Fruit fly (Drosophila melanogaster): Measurements from ENCODE around the gene amn.

amn gene

DNA sequence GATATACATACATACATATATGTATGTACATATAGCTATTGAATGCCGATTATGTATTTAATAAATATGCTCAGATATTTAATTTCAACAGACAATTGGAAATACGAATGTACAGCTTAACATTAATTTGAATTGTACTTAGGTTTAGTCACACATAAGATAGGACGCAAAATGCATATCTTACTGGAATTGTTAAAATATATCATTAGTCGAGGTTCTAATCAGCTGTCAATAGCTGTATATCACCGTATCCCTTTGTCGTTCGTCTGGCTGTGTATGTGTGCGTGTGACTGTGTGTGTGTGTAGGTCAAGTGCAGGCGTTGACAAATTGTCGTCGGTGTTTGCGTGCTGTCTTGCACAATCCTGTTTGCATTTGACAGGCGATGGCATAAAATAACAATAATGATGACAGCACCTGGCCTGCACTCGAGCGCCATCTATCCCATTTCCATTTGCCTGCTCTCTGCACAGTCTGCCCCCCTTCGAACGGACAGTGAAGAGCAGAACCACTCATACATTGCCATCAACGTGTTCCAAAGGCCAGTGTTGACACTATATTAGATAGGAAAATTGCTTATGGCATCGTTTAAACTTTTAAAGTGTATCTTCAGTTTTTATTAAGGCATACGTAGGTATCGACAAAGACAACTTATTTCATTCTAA, 7.6 kb upstream of the amn start:
- peak; percentile 13 for TF ChIP-seq tj (GFP tag; optimal IDR thresholded peaks at IDR 0.05)
- TF ChIP-seq CG1620 (GFP tag; optimal IDR thresholded peaks at IDR 0.05) = no peak
- TF ChIP-seq kay (GFP tag; ENCODE audit: borderline replicate concordance) = peak; percentile 16
- TF ChIP-seq CG5204 (GFP tag; optimal IDR thresholded peaks at IDR 0.05) = no peak
- TF ChIP-seq Hr96 (GFP tag; optimal IDR thresholded peaks at IDR 0.05) = peak; percentile 13

DNA sequence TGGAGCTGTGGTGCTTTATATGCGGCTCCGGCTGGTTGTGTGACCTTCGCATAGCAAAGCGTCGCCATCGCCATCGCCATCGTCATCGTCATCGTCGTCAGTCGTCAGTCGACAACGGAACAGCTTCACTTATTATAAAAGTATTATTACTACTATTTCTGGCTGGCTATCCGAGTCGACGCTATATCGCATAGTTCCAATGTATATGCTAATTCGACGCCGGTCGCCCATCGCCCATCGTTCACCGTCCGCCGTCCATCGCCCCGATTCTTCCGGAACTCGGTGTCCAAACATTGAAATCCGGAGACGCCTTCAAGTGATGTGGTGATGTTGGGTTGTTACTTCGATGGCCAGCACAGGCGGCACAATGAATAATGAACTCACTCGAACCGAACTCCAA, 2.2 kb upstream of the amn start:
- TF ChIP-seq CG7045 (GFP tag; optimal IDR thresholded peaks at IDR 0.05) = no peak
- no peak for TF ChIP-seq toe (GFP tag; optimal IDR thresholded peaks at IDR 0.05)
- no peak for TF ChIP-seq pad (GFP tag; optimal IDR thresholded peaks at IDR 0.05)
- no peak for TF ChIP-seq Crg-1 (GFP tag; optimal IDR thresholded peaks at IDR 0.05)
- no peak for TF ChIP-seq bab1 (GFP tag; optimal IDR thresholded peaks at IDR 0.05)
- TF ChIP-seq CG5204 (GFP tag; optimal IDR thresholded peaks at IDR 0.05) = no peak
- no peak for TF ChIP-seq tj (GFP tag; optimal IDR thresholded peaks at IDR 0.05)
- no peak for TF ChIP-seq cic (GFP tag; optimal IDR thresholded peaks at IDR 0.05)
- no peak for TF ChIP-seq Clk (GFP tag; optimal IDR thresholded peaks at IDR 0.05)
- TF ChIP-seq kay (GFP tag; ENCODE audit: borderline replicate concordance) = no peak
- no peak for TF ChIP-seq CG1620 (GFP tag; optimal IDR thresholded peaks at IDR 0.05)
- no peak for TF ChIP-seq Mnt (GFP tag; optimal IDR thresholded peaks at IDR 0.05)
- no peak for TF ChIP-seq Hr96 (GFP tag; optimal IDR thresholded peaks at IDR 0.05)

DNA sequence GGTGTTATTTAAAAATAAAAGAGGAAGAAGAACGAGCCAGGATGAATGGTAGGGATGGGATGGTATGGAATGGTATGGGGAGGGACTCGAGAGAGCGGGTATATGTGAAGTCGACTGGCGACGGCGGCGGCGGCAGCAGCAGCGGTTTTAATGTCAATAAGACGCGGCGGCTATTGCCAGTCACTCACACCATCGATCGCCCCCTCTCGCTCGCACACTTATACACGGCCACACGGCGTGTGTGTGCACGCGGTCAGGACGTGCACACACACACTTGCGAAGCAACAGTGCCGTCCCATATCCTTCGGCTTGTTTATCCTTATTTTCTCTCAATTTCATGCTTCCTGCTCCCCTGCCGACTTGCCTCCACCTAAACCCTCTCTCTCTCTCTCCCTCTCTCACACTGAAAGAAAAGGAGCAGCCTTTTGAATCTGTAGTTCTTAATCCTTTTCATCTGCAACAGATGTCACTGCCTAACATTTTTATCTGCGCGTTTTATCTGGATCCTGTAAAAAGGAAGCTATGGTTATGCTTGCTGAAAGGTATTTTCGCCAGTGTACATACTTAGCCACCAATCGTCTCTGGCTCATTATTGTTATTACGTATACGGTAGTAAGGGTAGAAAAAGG, 618 bp downstream of the amn start:
- TF ChIP-seq CG7045 (GFP tag; optimal IDR thresholded peaks at IDR 0.05) (peak; percentile 22), Crg-1 (GFP tag; optimal IDR thresholded peaks at IDR 0.05) (no peak), pad (GFP tag; optimal IDR thresholded peaks at IDR 0.05) (no peak), CG5204 (GFP tag; optimal IDR thresholded peaks at IDR 0.05) (peak; percentile 48), Clk (GFP tag; optimal IDR thresholded peaks at IDR 0.05) (no peak), CG33017 (tag; optimal IDR thresholded peaks at IDR 0.05) (peak; percentile 15), CG12768 (GFP tag; optimal IDR thresholded peaks at IDR 0.05) (no peak), CG14711 (tag; optimal IDR thresholded peaks at IDR 0.05) (peak; percentile 12), CG7101 (tag; optimal IDR thresholded peaks at IDR 0.05) (peak; percentile 43), Mnt (GFP tag; optimal IDR thresholded peaks at IDR 0.05) (no peak), toe (GFP tag; optimal IDR thresholded peaks at IDR 0.05) (peak; percentile 9), cnc (optimal IDR thresholded peaks at IDR 0.05) (no peak), tj (GFP tag; optimal IDR thresholded peaks at IDR 0.05) (no peak)

DNA sequence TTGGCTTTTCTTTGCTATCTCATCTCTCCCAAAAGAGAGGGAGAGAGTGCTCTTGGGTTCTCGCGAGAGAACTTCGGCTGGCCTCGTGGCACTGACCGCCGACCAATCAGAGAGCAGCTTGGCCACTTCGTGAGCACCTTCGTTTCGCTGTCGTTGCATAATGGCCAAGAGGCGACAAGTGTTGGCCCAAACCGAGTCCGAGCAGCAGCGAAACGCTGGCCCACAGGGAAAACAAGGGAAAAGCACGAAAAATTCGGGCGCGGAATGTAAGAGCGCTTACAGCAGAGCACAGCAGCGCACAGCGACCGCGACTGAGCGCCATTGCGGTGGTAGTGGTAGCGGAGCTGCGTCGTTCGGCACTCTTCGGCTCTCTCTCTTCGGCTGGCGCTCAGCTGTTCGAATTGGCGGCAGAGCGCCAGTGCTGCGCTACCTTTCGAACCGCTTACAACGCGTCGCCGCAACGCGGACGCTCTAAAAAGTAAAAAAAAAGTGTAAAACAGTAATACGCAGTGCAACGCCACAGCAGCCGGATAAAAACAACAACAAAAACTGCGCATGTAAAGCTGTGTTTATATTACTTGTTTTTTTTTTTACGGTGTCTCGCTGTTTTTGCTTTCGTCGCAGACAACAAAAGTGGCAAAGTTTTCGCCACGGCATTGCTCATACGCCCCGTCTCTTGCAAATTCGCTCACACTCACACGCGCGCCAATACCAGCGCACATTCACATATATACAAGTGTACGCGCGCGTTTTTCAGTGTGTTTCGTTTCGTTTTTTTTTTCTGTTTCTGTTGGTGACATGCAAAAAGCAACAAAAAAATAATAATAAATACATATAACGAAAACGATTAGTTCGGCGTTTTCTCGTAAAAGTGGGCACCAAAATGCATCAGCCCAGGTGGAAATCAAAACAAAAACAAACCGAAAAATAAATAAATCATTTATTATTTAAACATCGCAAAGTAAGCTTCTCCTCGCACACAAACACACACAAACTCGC, 2.6 kb downstream of the amn start:
- peak; percentile 76 for TF ChIP-seq CG11617 (GFP tag; optimal IDR thresholded peaks at IDR 0.05)
- TF ChIP-seq CG7045 (GFP tag; optimal IDR thresholded peaks at IDR 0.05) = no peak
- peak; percentile 30 for TF ChIP-seq pad (GFP tag; optimal IDR thresholded peaks at IDR 0.05)
- peak; percentile 66 for TF ChIP-seq ovo (GFP tag; optimal IDR thresholded peaks at IDR 0.05)
- TF ChIP-seq cnc (optimal IDR thresholded peaks at IDR 0.05) = no peak
- TF ChIP-seq bab1 (GFP tag; optimal IDR thresholded peaks at IDR 0.05) = no peak
- peak; percentile 5 for TF ChIP-seq toe (GFP tag; optimal IDR thresholded peaks at IDR 0.05)
- peak; percentile 1 for TF ChIP-seq CG7101 (tag; optimal IDR thresholded peaks at IDR 0.05)
- no peak for TF ChIP-seq cic (GFP tag; optimal IDR thresholded peaks at IDR 0.05)
- peak; percentile 16 for TF ChIP-seq Crg-1 (GFP tag; optimal IDR thresholded peaks at IDR 0.05)
- TF ChIP-seq CG14711 (tag; optimal IDR thresholded peaks at IDR 0.05) = no peak
- TF ChIP-seq CG33017 (tag; optimal IDR thresholded peaks at IDR 0.05) = no peak
- TF ChIP-seq Mnt (GFP tag; optimal IDR thresholded peaks at IDR 0.05) = peak; percentile 60
- TF ChIP-seq CG5204 (GFP tag; optimal IDR thresholded peaks at IDR 0.05) = no peak
- peak; percentile 85 for TF ChIP-seq kay (GFP tag; ENCODE audit: borderline replicate concordance)
- TF ChIP-seq tj (GFP tag; optimal IDR thresholded peaks at IDR 0.05) = peak; percentile 86
- TF ChIP-seq CG1620 (GFP tag; optimal IDR thresholded peaks at IDR 0.05) = peak; percentile 3
- peak; percentile 45 for TF ChIP-seq Hr96 (GFP tag; optimal IDR thresholded peaks at IDR 0.05)
- no peak for TF ChIP-seq Clk (GFP tag; optimal IDR thresholded peaks at IDR 0.05)
- no peak for TF ChIP-seq CG12768 (GFP tag; optimal IDR thresholded peaks at IDR 0.05)

DNA sequence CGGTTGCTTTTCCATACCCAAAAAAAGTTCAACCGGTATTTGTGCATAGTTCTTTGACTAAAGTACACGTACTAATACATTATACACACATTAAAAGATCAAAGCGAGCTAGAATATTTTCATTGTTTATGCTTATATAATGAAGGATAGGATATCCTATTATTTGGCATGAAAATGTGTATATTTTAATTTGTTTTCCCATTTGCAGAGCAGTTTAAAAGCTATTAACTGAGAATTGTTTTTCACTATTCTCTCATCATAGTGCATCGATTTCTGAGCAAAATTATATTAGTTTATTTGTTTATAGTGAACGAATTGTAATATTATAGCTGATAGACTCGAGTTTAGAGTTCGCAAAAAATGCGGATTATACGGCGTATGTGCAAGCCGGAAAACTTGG, 3.3 kb downstream of the amn start:
- TF ChIP-seq Crg-1 (GFP tag; optimal IDR thresholded peaks at IDR 0.05) = no peak
- TF ChIP-seq kay (GFP tag; ENCODE audit: borderline replicate concordance) = peak; percentile 81

DNA sequence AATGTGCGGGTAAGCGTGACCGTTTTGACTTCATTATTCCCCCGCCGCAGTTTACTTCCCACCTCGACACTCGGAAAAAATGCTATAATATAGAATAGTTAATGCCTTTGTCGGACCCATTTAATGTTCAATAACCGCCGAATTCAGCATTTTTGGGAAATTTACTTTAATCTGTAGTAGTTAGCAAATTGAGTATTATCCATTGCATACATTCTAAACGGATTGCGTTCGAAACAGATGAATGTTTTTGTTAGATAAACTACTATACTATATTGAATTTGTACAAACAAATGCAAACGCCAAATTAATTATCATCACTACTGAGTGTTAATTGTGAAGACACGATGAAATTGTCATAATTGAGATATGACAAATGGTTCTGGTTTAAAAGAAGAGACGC, 5.7 kb downstream of the amn start:
- TF ChIP-seq kay (GFP tag; ENCODE audit: borderline replicate concordance) (peak; percentile 20), CG1620 (GFP tag; optimal IDR thresholded peaks at IDR 0.05) (no peak)

Data from whole organism, adult.